Worm (Caenorhabditis elegans) whole organism, early embryonic: ENCODE results near the gene F58E6.4.

ENCODE experiments used
- B0310.2 ChIP-seq: sonication (generic microtip); optimal IDR thresholded peaks from 2 replicates; lab custom pipeline; 2016; ENCODE audit warnings: mild to moderate bottlenecking, missing genetic modification characterization, missing compliant biosample characterization
- F13C5.2 ChIP-seq: sonication (generic microtip); optimal IDR thresholded peaks from 2 replicates; lab custom pipeline; 2017; ENCODE audit warnings: mild to moderate bottlenecking, missing genetic modification characterization, inconsistent platforms, missing compliant biosample characterization
- aly-1 ChIP-seq: sonication (generic microtip); optimal IDR thresholded peaks from 2 replicates; lab custom pipeline; 2016; ENCODE audit warnings: missing genetic modification characterization, missing compliant biosample characterization
- ama-1 ChIP-seq: fragments of 150-350 bp; optimal IDR thresholded peaks from 2 replicates; lab custom pipeline; 2014
- ceh-13 ChIP-seq: fragments of 200-800 bp; sonication (Bioruptor generic); optimal IDR thresholded peaks from 2 replicates; lab custom pipeline; 2018; ENCODE audit warnings: mild to moderate bottlenecking, missing genetic modification characterization, missing compliant biosample characterization
- ceh-36 ChIP-seq: sonication (generic microtip); optimal IDR thresholded peaks from 2 replicates; lab custom pipeline; 2016; ENCODE audit warnings: missing genetic modification characterization, inconsistent platforms, missing compliant biosample characterization
- ets-7 ChIP-seq: sonication (generic microtip); optimal IDR thresholded peaks from 2 replicates; lab custom pipeline; 2016; ENCODE audit warnings: missing genotype, missing genetic modification characterization, missing compliant biosample characterization
- flt-1 ChIP-seq: fragments of 200-800 bp; sonication (Bioruptor generic); IDR thresholded peaks from 2 replicates; pipeline ENCODE4 v1.3.6; 2022; ENCODE audit warnings: missing genetic modification characterization, missing compliant biosample characterization
- hmbx-1 ChIP-seq: sonication (generic microtip); optimal IDR thresholded peaks from 2 replicates; lab custom pipeline; 2016; ENCODE audit warnings: mild to moderate bottlenecking, missing genetic modification characterization, missing compliant biosample characterization
- hmg-4 ChIP-seq: fragments of 200-800 bp; sonication (Bioruptor generic); optimal IDR thresholded peaks from 2 replicates; lab custom pipeline; 2018; ENCODE audit warnings: mild to moderate bottlenecking, missing genetic modification characterization, missing compliant biosample characterization
- hnd-1 ChIP-seq: sonication (generic microtip); optimal IDR thresholded peaks from 2 replicates; lab custom pipeline; 2016; ENCODE audit warnings: missing genetic modification characterization, missing compliant biosample characterization
- pes-1 ChIP-seq: fragments of 200-800 bp; sonication (Bioruptor generic); IDR thresholded peaks from 2 replicates; pipeline ENCODE4 v1.3.6; 2022; ENCODE audit warnings: missing genetic modification reagents, missing genetic modification characterization, missing compliant biosample characterization
- scrt-1 ChIP-seq: fragments of 200-800 bp; sonication (Bioruptor generic); IDR thresholded peaks from 2 replicates; pipeline ENCODE4 v1.3.6; 2022; ENCODE audit warnings: missing genetic modification characterization, missing compliant biosample characterization
- sea-1 ChIP-seq: fragments of 200-800 bp; sonication (Bioruptor generic); conservative IDR thresholded peaks from 2 replicates; pipeline ENCODE4 v1.3.6; 2022; ENCODE audit warnings: missing genetic modification characterization, missing compliant biosample characterization
- tbx-11 ChIP-seq: fragments of 200-800 bp; sonication (Bioruptor generic); IDR thresholded peaks from 2 replicates; pipeline ENCODE4 v1.3.6; 2022; ENCODE audit warnings: missing genetic modification characterization, missing compliant biosample characterization
- tbx-37 ChIP-seq: fragments of 200-800 bp; sonication (Bioruptor generic); conservative IDR thresholded peaks from 2 replicates; pipeline ENCODE4 v1.3.6; 2022; ENCODE audit warnings: missing genetic modification reagents, missing genetic modification characterization, missing compliant biosample characterization
- tra-4 ChIP-seq: sonication (generic microtip); optimal IDR thresholded peaks from 2 replicates; lab custom pipeline; 2017; ENCODE audit warnings: missing genetic modification characterization, missing compliant biosample characterization

F58E6.4 gene

DNA sequence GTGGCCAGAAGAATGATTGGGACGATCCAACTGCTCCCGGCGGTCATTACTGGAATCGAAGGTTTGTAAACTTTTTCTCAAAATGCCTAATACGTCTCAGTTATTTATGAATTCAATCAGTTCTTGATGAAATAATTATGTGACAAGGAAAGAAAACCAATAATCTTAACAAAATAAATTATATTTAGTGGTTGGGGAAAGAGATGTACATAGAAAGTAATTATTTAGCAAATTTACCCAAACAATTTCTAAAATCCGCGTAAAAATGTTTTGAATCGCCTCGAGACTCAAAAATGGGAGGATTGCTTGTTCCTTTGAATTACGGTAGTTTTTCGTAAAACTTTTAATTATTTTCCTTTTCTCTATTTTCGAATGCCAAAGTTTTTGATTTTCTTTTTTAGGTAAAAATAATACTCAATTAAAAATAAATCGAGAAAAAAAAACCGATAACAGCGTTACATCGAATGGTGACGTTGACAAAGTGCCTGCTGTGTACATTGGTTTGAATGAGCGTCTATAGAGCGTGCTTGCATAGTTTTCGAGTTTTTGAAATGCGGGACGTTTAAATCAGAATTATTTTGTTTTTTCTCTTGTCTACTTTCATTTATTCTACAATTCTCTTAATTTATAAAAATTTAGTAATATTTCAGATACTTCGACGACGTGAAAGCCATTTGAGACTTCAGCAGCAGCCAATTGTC lies 20.6 kb downstream of the F58E6.4 start, which contains the start of the genes aagr-3 and drap-1:
Gene aagr-3, minus strand, starts transcription at position 51 of the 701 bp plus-strand sequence.
Gene drap-1, plus strand, starts transcription at position 645 of the 701 bp plus-strand sequence.
- no peak for TF ChIP-seq ceh-13
- no peak for TF ChIP-seq tra-4 (tag; lab: Kevin White, UChicago)
- no peak for TF ChIP-seq ceh-36 (tag; lab: Kevin White, UChicago)
- no peak for TF ChIP-seq hmg-4
- TF ChIP-seq ama-1 (lab: Kevin White, UChicago) = no peak
- TF ChIP-seq tbx-37 (GFP tag; lab: Robert Waterston, UW) = no peak
- TF ChIP-seq aly-1 = no peak
- no peak for TF ChIP-seq F13C5.2
- no peak for TF ChIP-seq tbx-11 (GFP tag; lab: Robert Waterston, UW)
- no peak for TF ChIP-seq flt-1 (GFP tag; lab: Robert Waterston, UW)
- no peak for TF ChIP-seq scrt-1
- TF ChIP-seq pes-1 (GFP tag; lab: Robert Waterston, UW) = no peak

DNA sequence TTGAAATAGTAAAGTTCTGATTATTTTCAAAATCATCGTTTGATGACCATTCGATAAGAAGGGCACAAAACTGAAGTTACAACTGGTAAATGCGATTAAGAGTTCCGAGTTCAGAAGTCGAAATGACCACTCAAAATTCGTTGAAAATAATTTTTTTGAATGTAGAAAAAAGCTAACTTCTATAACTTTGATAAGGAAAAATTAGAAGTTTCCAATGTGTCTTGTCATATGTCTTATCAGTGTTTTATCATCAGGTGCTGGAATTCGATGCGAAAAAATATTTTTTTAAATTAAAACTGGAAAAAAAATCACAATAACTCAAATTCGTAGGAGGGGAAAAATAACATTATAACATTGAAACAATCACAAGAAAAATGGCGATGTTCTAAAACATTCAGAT lies 24.5 kb downstream of the F58E6.4 start:
- TF ChIP-seq ceh-36 (tag; lab: Kevin White, UChicago) (no peak), flt-1 (GFP tag; lab: Robert Waterston, UW) (no peak), aly-1 (no peak), hmg-4 (no peak), tra-4 (tag; lab: Kevin White, UChicago) (no peak), pes-1 (GFP tag; lab: Robert Waterston, UW) (no peak), B0310.2 (tag; lab: Kevin White, UChicago) (no peak), hmbx-1 (tag; lab: Kevin White, UChicago) (no peak), tbx-37 (GFP tag; lab: Robert Waterston, UW) (no peak), scrt-1 (no peak), F13C5.2 (no peak), ceh-13 (no peak), hnd-1 (no peak), tbx-11 (GFP tag; lab: Robert Waterston, UW) (no peak), ets-7 (tag; lab: Kevin White, UChicago) (no peak)

DNA sequence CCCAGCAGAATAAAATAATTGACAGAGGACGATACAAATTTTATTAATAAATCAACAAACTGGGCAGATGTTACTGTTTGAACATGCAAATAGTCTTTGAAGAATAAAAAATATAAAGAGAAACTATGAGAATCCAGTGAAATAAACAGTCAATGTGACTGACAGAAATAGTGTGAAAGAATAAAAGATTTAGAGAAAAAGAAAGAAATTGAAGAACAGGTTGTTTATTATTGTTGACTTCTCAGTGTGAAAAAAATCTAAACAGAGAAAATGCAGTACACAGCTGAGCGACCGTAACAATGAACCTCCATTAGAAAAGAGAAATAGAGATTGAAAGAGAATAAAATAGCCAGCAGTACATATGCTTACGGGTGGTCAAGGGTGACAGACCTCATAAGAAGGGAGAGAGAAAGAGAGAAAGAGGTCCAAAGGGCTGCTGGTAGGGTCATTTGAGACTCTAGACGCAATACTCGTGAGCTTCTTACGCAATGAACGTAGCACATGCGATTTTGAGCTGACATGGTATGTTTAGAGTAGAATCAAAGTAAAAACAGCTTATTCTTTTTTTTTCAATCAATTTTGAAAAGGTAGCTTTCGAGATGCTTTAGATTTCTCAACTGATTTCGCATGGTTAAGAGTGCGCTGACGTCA lies 26.1 kb downstream of the F58E6.4 start, which contains the start of gene slcr-46.3:
Gene slcr-46.3, minus strand, starts transcription at position 86 of the 651 bp plus-strand sequence.
- TF ChIP-seq aly-1 (no peak), B0310.2 (tag; lab: Kevin White, UChicago) (no peak), hnd-1 (no peak), flt-1 (GFP tag; lab: Robert Waterston, UW) (no peak), ets-7 (tag; lab: Kevin White, UChicago) (no peak), pes-1 (GFP tag; lab: Robert Waterston, UW) (no peak), tra-4 (tag; lab: Kevin White, UChicago) (no peak), scrt-1 (no peak), ceh-36 (tag; lab: Kevin White, UChicago) (no peak), sea-1 (GFP tag; lab: Robert Waterston, UW) (no peak), ceh-13 (no peak), hmbx-1 (tag; lab: Kevin White, UChicago) (no peak), ama-1 (lab: Kevin White, UChicago) (no peak), tbx-11 (GFP tag; lab: Robert Waterston, UW) (no peak), hmg-4 (no peak)

DNA sequence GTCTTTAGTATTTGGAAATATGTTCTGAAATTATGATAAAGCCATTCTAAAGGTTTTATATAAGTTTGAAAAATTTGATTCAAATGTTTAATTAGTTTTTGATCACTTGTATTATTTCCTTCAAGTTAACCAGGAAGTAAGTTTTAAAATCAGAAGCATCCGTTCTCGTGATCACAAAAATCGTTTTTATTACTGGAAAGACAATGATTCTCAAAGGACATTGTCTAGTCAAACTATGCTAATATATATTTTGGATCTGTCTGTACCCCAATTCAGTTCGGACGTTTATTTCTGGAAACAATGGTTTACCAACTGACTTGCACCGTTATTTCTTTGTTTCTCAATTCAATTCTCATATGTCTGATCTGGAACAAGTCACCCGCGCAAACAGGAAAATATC lies 33.8 kb downstream of the F58E6.4 start, which contains the start of gene str-188:
Gene str-188, plus strand, starts transcription at position 301 of the 400 bp plus-strand sequence.
- no peak for TF ChIP-seq ceh-36 (tag; lab: Kevin White, UChicago)

DNA sequence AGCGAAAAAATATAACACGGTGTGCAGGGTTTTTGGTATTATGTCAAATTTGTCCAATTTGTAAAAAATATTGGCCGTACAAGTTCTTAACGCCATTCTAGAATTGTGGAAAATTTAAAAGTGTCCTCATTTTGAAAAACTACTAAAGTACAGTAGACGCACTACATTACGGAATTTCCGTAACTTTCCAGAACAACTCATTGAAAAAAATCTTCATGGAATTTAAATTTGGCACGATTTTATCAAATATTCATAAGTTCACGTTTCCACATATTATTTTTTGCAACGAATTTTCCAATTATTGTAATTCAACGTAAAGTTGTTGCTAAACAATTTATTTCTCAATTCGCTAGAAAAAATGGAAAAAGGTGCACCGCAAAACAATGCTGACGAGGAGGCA lies 35.3 kb downstream of the F58E6.4 start, which contains the start of gene F40F9.3:
Gene F40F9.3, plus strand, starts transcription at position 301 of the 400 bp plus-strand sequence.
- TF ChIP-seq tbx-37 (GFP tag; lab: Robert Waterston, UW) (no peak), F13C5.2 (no peak), aly-1 (no peak), sea-1 (GFP tag; lab: Robert Waterston, UW) (no peak), ceh-36 (tag; lab: Kevin White, UChicago) (no peak)

DNA sequence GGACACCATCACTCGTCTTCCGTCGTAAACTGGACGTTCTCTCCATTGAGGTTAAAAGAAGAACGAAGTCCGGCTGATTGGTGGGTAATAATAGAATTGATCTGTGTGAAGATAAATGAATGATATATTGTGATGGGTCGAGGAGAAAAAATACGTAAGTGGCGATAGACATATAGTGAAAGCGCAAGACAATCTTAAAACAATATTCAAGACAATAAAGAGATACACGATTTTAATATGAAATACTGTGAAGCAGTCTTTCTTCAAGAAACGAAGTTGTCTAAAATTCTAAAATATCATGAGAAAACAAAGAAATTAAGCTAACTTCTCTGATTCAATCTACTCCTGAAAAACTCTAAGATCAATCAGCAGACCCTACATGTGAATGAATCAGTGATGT lies 36.7 kb downstream of the F58E6.4 start, which contains the start of gene F40F9.10:
Gene F40F9.10, minus strand, starts transcription at position 101 of the 400 bp plus-strand sequence.
- TF ChIP-seq ets-7 (tag; lab: Kevin White, UChicago) (no peak), F13C5.2 (no peak), B0310.2 (tag; lab: Kevin White, UChicago) (no peak), ceh-13 (no peak), sea-1 (GFP tag; lab: Robert Waterston, UW) (no peak), tra-4 (tag; lab: Kevin White, UChicago) (no peak), ceh-36 (tag; lab: Kevin White, UChicago) (no peak), tbx-11 (GFP tag; lab: Robert Waterston, UW) (no peak), aly-1 (no peak), ama-1 (lab: Kevin White, UChicago) (no peak), pes-1 (GFP tag; lab: Robert Waterston, UW) (no peak), tbx-37 (GFP tag; lab: Robert Waterston, UW) (no peak), hmbx-1 (tag; lab: Kevin White, UChicago) (no peak), scrt-1 (no peak)

DNA sequence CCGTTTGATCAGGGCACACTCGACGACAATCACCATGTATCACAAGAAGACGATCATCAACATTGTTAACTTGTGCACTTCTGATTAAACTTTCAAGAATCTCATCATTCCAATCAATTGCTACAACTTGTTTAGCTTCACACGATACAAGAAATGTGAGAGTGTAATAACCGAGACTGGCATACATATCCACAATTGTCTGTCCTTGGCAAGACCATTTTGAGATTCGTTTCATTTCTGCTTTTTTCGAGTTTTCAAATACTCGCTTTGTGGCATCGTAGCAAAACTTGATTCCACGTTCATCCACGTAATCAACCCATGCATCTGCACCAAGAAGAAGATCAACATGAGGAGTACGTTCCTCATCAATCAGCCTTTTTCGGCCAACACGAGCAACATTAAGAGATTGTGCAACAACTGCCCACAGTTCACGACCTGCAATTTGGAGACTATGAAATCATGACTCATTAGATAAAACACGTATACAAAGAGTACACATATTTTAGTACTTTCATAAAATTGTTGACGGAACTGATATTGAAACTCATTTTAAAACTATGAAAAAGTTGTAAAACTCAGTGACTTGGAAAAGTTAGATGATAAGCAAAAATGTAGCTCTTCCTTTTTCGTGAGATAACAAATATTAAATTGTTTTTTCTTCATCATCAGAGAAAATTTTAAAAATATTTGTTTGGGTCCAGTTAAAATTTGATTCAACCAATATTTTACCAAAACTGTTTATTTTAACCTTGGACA lies 37.6 kb downstream of the F58E6.4 start:
- TF ChIP-seq scrt-1 (no peak), pes-1 (GFP tag; lab: Robert Waterston, UW) (no peak), flt-1 (GFP tag; lab: Robert Waterston, UW) (no peak), aly-1 (no peak), F13C5.2 (no peak)
